Worm (Caenorhabditis elegans) whole organism, early embryonic: ENCODE data around the gene vhl-1.

Experiments
- ama-1 ChIP-seq: fragments of 150-350 bp; optimal IDR thresholded peaks from 2 replicates; lab custom pipeline; 2014
- flt-1 ChIP-seq: fragments of 200-800 bp; sonication (Bioruptor generic); IDR thresholded peaks from 2 replicates; pipeline ENCODE4 v1.3.6; 2022; ENCODE audit warnings: missing genetic modification characterization, missing compliant biosample characterization
- hmbx-1 ChIP-seq: sonication (generic microtip); optimal IDR thresholded peaks from 2 replicates; lab custom pipeline; 2016; ENCODE audit warnings: mild to moderate bottlenecking, missing genetic modification characterization, missing compliant biosample characterization
- hnd-1 ChIP-seq: sonication (generic microtip); optimal IDR thresholded peaks from 2 replicates; lab custom pipeline; 2016; ENCODE audit warnings: missing genetic modification characterization, missing compliant biosample characterization
- scrt-1 ChIP-seq: fragments of 200-800 bp; sonication (Bioruptor generic); IDR thresholded peaks from 2 replicates; pipeline ENCODE4 v1.3.6; 2022; ENCODE audit warnings: missing genetic modification characterization, missing compliant biosample characterization

DNA sequence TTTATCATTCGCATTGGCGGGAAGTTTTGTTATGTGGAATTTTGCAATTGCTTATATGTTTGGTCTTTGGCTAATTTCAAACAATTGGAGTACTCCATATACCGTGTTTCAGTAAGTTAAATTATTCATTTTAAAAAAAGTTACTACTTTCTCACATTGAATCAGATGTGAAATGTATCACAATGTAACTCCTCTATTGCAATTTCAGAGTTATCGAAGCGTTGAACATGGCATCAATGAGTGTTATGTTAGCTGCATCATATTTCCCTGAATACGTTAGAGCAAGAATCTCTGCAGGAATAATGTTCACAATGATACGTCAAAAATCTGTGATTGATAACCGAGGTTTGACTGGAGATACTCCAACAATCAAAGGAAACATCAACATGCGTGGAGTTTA lies 48.7 kb downstream of the vhl-1 start:
- no peak for TF ChIP-seq scrt-1 (GFP tag; lab: Robert Waterston, UW)
- TF ChIP-seq hmbx-1 (tag; lab: Kevin White, UChicago), result no peak
- no peak for TF ChIP-seq ama-1
- no peak for TF ChIP-seq hnd-1 (tag; lab: Kevin White, UChicago)
- TF ChIP-seq flt-1, result no peak
